Worm (Caenorhabditis elegans): ENCODE measurements around the gene Y59H11AM.4.
A peak's percentile ranks its signal among the peaks of the same experiment; 100 is the strongest.

Gene Y59H11AM.4

ce11 chrIV:8614680-8615079 is 44.5 kb upstream of the Y59H11AM.4 start, which contains the start of gene cyp-33E3:
cyp-33E3 (plus strand) TSS chrIV:8614995.
- TF ChIP-seq pqm-1 (tag; optimal IDR thresholded peaks at IDR 0.05) (peak; percentile 14), mes-2 (tag; optimal IDR thresholded peaks at IDR 0.05; ENCODE audit: poor library complexity, severe bottlenecking) (no peak), T20F7.1 (GFP tag; optimal IDR thresholded peaks at IDR 0.05) (peak; percentile 34), hlh-30 (tag; optimal IDR thresholded peaks at IDR 0.05; ENCODE audit: insufficient read depth) (peak; percentile 18), nhr-28 (tag; optimal IDR thresholded peaks at IDR 0.05) (peak; percentile 90), dmd-6 (GFP tag; IDR thresholded peaks at IDR 0.05) (peak; percentile 45; the same call in 1 of the 2 replicates), duxl-1 (tag; optimal IDR thresholded peaks at IDR 0.05; ENCODE audit: poor library complexity) (no peak), dve-1 (tag; optimal IDR thresholded peaks at IDR 0.05; ENCODE audit: insufficient read depth) (peak; percentile 38), daf-16 (GFP tag; optimal IDR thresholded peaks at IDR 0.05) (no peak), daf-16 (tag; optimal IDR thresholded peaks at IDR 0.05) (peak; percentile 41)

ce11 chrIV:8611886-8612542 is 41.9 kb upstream of the Y59H11AM.4 start, which contains the start of the genes F42A9.17 and cyp-33E2:
F42A9.17 (minus strand) TSS chrIV:8611936.
cyp-33E2 (plus strand) TSS chrIV:8612334.
- TF ChIP-seq nhr-102 (tag; optimal IDR thresholded peaks at IDR 0.05) (no peak), pqm-1 (tag; optimal IDR thresholded peaks at IDR 0.05) (peak; percentile 90), saeg-2 (GFP tag; IDR thresholded peaks at IDR 0.05) (no peak), dve-1 (tag; optimal IDR thresholded peaks at IDR 0.05; ENCODE audit: insufficient read depth) (peak; percentile 61), ama-1 (optimal IDR thresholded peaks at IDR 0.05) (no peak), nhr-6 (tag; optimal IDR thresholded peaks at IDR 0.05) (no peak), daf-16 (GFP tag; optimal IDR thresholded peaks at IDR 0.05) (no peak), daf-16 (tag; optimal IDR thresholded peaks at IDR 0.05) (peak; percentile 88), madf-5 (GFP tag; IDR thresholded peaks at IDR 0.05) (no peak), ztf-11 (tag; optimal IDR thresholded peaks at IDR 0.05) (no peak), daf-12 (tag; optimal IDR thresholded peaks at IDR 0.05) (no peak), D1046.2 (GFP tag; IDR thresholded peaks at IDR 0.05) (no peak), aha-1 (tag) (no peak), lin-39 (tag; optimal IDR thresholded peaks at IDR 0.05) (no peak), ces-1 (GFP tag; optimal IDR thresholded peaks at IDR 0.05) (no peak), daf-19 (GFP tag; conservative IDR thresholded peaks at IDR 0.05) (no peak), pha-4 (GFP tag; IDR thresholded peaks at IDR 0.05) (no peak), pha-4 (tag; optimal IDR thresholded peaks at IDR 0.05) (peak; percentile 12), rbr-2 (tag; optimal IDR thresholded peaks at IDR 0.05) (no peak), php-3 (GFP tag; IDR thresholded peaks at IDR 0.05) (peak; percentile 65; the same call in 1 of the 2 replicates), Y75B8A.6 (GFP tag; IDR thresholded peaks at IDR 0.05) (no peak), nhr-77 (tag; optimal IDR thresholded peaks at IDR 0.05) (peak; percentile 44), nhr-28 (tag; optimal IDR thresholded peaks at IDR 0.05) (peak; percentile 88)

ce11 chrIV:8608934-8609333 is 38.8 kb upstream of the Y59H11AM.4 start, which contains the start of gene F42A9.6:
F42A9.6 (plus strand) TSS chrIV:8609234.
- TF ChIP-seq ceh-82 (tag; optimal IDR thresholded peaks at IDR 0.05) (no peak), nhr-48 (tag; optimal IDR thresholded peaks at IDR 0.05) (no peak), nhr-237 (tag; optimal IDR thresholded peaks at IDR 0.05) (no peak), jun-1 (tag; optimal IDR thresholded peaks at IDR 0.05) (no peak), spr-3 (GFP tag; optimal IDR thresholded peaks at IDR 0.05) (no peak), nhr-41 (GFP tag; IDR thresholded peaks at IDR 0.05) (no peak), rbr-2 (tag; optimal IDR thresholded peaks at IDR 0.05) (no peak), dpl-1 (GFP tag; optimal IDR thresholded peaks at IDR 0.05) (no peak), aha-1 (tag) (no peak), dve-1 (tag; optimal IDR thresholded peaks at IDR 0.05; ENCODE audit: insufficient read depth) (no peak), daf-16 (GFP tag; optimal IDR thresholded peaks at IDR 0.05) (no peak), daf-16 (tag; optimal IDR thresholded peaks at IDR 0.05) (no peak), ceh-28 (tag; optimal IDR thresholded peaks at IDR 0.05) (no peak), arid-1 (GFP tag; conservative IDR thresholded peaks at IDR 0.05) (no peak), vab-7 (GFP tag; IDR thresholded peaks at IDR 0.05) (no peak), F44E2.7 (GFP tag; IDR thresholded peaks at IDR 0.05) (no peak), ZK546.5 (tag; optimal IDR thresholded peaks at IDR 0.05) (no peak)
